Worm (Caenorhabditis elegans): ENCODE results near the gene F21A3.2.

Gene F21A3.2

DNA sequence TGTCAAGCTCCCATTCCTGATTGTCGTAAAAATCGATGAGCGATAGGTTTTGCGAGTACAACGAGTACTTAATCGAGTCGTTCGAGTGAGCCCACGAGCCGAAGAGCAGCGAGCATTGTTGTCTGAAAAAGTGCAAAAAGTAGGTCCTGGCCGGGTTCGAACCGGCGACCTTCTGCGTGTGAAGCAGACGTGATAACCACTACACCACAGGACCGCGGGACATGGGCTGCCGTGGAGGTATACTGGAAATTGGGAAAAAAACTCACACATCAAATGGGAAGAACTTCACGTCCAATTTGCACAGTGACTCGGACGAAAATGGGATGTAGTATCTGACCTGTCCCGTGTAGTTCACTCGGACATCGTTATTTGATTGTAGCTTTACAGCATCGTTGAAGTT lies 18.4 kb downstream of the F21A3.2 start:
- TF ChIP-seq D2030.7 (GFP tag; IDR thresholded peaks at IDR 0.05): peak; percentile 66
- TF ChIP-seq gei-17 (GFP tag; optimal IDR thresholded peaks at IDR 0.05): no peak
- peak; percentile 50; the same call in 1 of the 2 replicates for TF ChIP-seq zfh-2 (GFP tag; conservative IDR thresholded peaks at IDR 0.05)
- TF ChIP-seq fkh-3 (tag; optimal IDR thresholded peaks at IDR 0.05): no peak
- no peak for TF ChIP-seq egl-18 (GFP tag; IDR thresholded peaks at IDR 0.05)
- no peak for TF ChIP-seq nhr-27 (tag; optimal IDR thresholded peaks at IDR 0.05)
- TF ChIP-seq Y53F4B.3 (GFP tag; IDR thresholded peaks at IDR 0.05): no peak
- TF ChIP-seq ets-4 (GFP tag; optimal IDR thresholded peaks at IDR 0.05): no peak
- TF ChIP-seq T07F8.4 (tag; optimal IDR thresholded peaks at IDR 0.05): no peak
- no peak for TF ChIP-seq ztf-28 (GFP tag; IDR thresholded peaks at IDR 0.05)
- TF ChIP-seq snpc-1.3 (tag; optimal IDR thresholded peaks at IDR 0.05; ENCODE audit: insufficient read depth): no peak
- TF ChIP-seq F57A8.1 (GFP tag; optimal IDR thresholded peaks at IDR 0.05): no peak
- TF ChIP-seq hlh-12 (tag; optimal IDR thresholded peaks at IDR 0.05): no peak
- no peak for TF ChIP-seq let-526 (GFP tag; IDR thresholded peaks at IDR 0.05)
- no peak for TF ChIP-seq lin-35 (GFP tag; optimal IDR thresholded peaks at IDR 0.05)
- TF ChIP-seq ceh-58 (GFP tag; IDR thresholded peaks at IDR 0.05): no peak
- no peak for TF ChIP-seq nfya-1 (tag; optimal IDR thresholded peaks at IDR 0.05; ENCODE audit: borderline replicate concordance, insufficient read depth)
- TF ChIP-seq madf-3 (GFP tag; IDR thresholded peaks at IDR 0.05): no peak
- no peak for TF ChIP-seq unc-130 (GFP tag; optimal IDR thresholded peaks at IDR 0.05)
- TF ChIP-seq dpl-1 (GFP tag; optimal IDR thresholded peaks at IDR 0.05): no peak
- TF ChIP-seq nhr-179 (tag; optimal IDR thresholded peaks at IDR 0.05): no peak
- no peak for TF ChIP-seq bed-2 (GFP tag; IDR thresholded peaks at IDR 0.05)
- TF ChIP-seq lir-1 (GFP tag; conservative IDR thresholded peaks at IDR 0.05): no peak
- no peak for TF ChIP-seq sea-2 (GFP tag; IDR thresholded peaks at IDR 0.05)
- TF ChIP-seq tbx-9 (tag; optimal IDR thresholded peaks at IDR 0.05; ENCODE audit: borderline replicate concordance): no peak
- TF ChIP-seq Y67H2A.10 (GFP tag; conservative IDR thresholded peaks at IDR 0.05): no peak
- no peak for TF ChIP-seq lin-54 (GFP tag; optimal IDR thresholded peaks at IDR 0.05)
- TF ChIP-seq nfya-2 (GFP tag; IDR thresholded peaks at IDR 0.05): no peak
- peak; percentile 51 for TF ChIP-seq nhr-90 (tag; optimal IDR thresholded peaks at IDR 0.05)
- TF ChIP-seq Y56A3A.18 (GFP tag; IDR thresholded peaks at IDR 0.05): no peak
- TF ChIP-seq ceh-27 (GFP tag; optimal IDR thresholded peaks at IDR 0.05): peak; percentile 39
- no peak for TF ChIP-seq B0035.1 (tag; optimal IDR thresholded peaks at IDR 0.05)
- peak; percentile 54 for TF ChIP-seq zim-3 (tag; optimal IDR thresholded peaks at IDR 0.05)
- no peak for TF ChIP-seq rcor-1 (GFP tag; IDR thresholded peaks at IDR 0.05)
- TF ChIP-seq lag-1 (GFP tag; IDR thresholded peaks at IDR 0.05): no peak
- no peak for TF ChIP-seq C17E4.6 (GFP tag; IDR thresholded peaks at IDR 0.05)
- TF ChIP-seq ccch-3 (GFP tag; optimal IDR thresholded peaks at IDR 0.05): no peak
- no peak for TF ChIP-seq Y79H2A.3 (GFP tag; conservative IDR thresholded peaks at IDR 0.05)
- TF ChIP-seq egl-44 (GFP tag; IDR thresholded peaks at IDR 0.05): no peak
- no peak for TF ChIP-seq nfyb-1 (GFP tag; IDR thresholded peaks at IDR 0.05)
- TF ChIP-seq sptf-2 (GFP tag; optimal IDR thresholded peaks at IDR 0.05): no peak
- TF ChIP-seq snpc-4 (GFP tag; optimal IDR thresholded peaks at IDR 0.05): no peak
- TF ChIP-seq snpc-4 (tag; optimal IDR thresholded peaks at IDR 0.05): peak in 1 of 4 experiments; percentile 45
- TF ChIP-seq madf-10 (tag; optimal IDR thresholded peaks at IDR 0.05): no peak
- TF ChIP-seq ama-1 (optimal IDR thresholded peaks at IDR 0.05): no peak
- no peak for TF ChIP-seq ama-1 (GFP tag; optimal IDR thresholded peaks at IDR 0.05)
- no peak for TF ChIP-seq C06A6.2 (GFP tag; conservative IDR thresholded peaks at IDR 0.05)
- no peak for TF ChIP-seq unc-62 (GFP tag; optimal IDR thresholded peaks at IDR 0.05)
- no peak; the same call in 1 of the 2 replicates for TF ChIP-seq attf-3 (GFP tag; conservative IDR thresholded peaks at IDR 0.05)
- TF ChIP-seq madf-6 (GFP tag; IDR thresholded peaks at IDR 0.05): peak; percentile 23; the same call in 1 of the 2 replicates

Measured in whole organism, young adult.